Worm (Caenorhabditis elegans): ENCODE results near the gene C50H2.13.

Gene C50H2.13

ce11 chrV:9958231-9958630, 31.9 kb downstream of the C50H2.13 start, which contains the start of gene anmt-3:
Gene anmt-3, minus strand, starts transcription at chrV:9958331.
- TF ChIP-seq zfp-3 (GFP tag; conservative IDR thresholded peaks at IDR 0.05): no peak
- TF ChIP-seq R02D3.7 (tag; optimal IDR thresholded peaks at IDR 0.05): no peak
- no peak for TF ChIP-seq lsy-2 (tag; optimal IDR thresholded peaks at IDR 0.05)
- no peak for TF ChIP-seq ztf-11 (tag; optimal IDR thresholded peaks at IDR 0.05)
- no peak for TF ChIP-seq ZK546.5 (tag; optimal IDR thresholded peaks at IDR 0.05)
- TF ChIP-seq madf-5 (GFP tag; IDR thresholded peaks at IDR 0.05): no peak
- no peak for TF ChIP-seq vab-7 (GFP tag; IDR thresholded peaks at IDR 0.05)
- no peak for TF ChIP-seq nhr-48 (tag; optimal IDR thresholded peaks at IDR 0.05)
- no peak for TF ChIP-seq snpc-4 (tag; optimal IDR thresholded peaks at IDR 0.05)
- no peak for TF ChIP-seq nhr-25 (tag; optimal IDR thresholded peaks at IDR 0.05; ENCODE audit: borderline replicate concordance, insufficient read depth)
- no peak for TF ChIP-seq spr-3 (GFP tag; optimal IDR thresholded peaks at IDR 0.05)
- no peak for TF ChIP-seq mes-2 (tag; optimal IDR thresholded peaks at IDR 0.05; ENCODE audit: poor library complexity, severe bottlenecking)
- TF ChIP-seq fos-1 (tag; optimal IDR thresholded peaks at IDR 0.05): no peak
- TF ChIP-seq dpl-1 (GFP tag; optimal IDR thresholded peaks at IDR 0.05): no peak
- TF ChIP-seq lir-3 (tag; optimal IDR thresholded peaks at IDR 0.05): no peak
- TF ChIP-seq set-16 (GFP tag; IDR thresholded peaks at IDR 0.05): no peak
- no peak for TF ChIP-seq nhr-11 (tag; optimal IDR thresholded peaks at IDR 0.05)
- no peak for TF ChIP-seq Y75B8A.6 (GFP tag; IDR thresholded peaks at IDR 0.05)

- TF ChIP-seq ZK546.5 (tag; optimal IDR thresholded peaks at IDR 0.05) (no peak), ceh-62 (tag; optimal IDR thresholded peaks at IDR 0.05) (no peak), nhr-6 (tag; optimal IDR thresholded peaks at IDR 0.05) (no peak), D1046.2 (GFP tag; IDR thresholded peaks at IDR 0.05) (no peak), nhr-11 (tag; optimal IDR thresholded peaks at IDR 0.05) (peak; percentile 56), daf-16 (GFP tag; optimal IDR thresholded peaks at IDR 0.05) (peak in 1 of 2 experiments; percentile 83), daf-16 (tag; optimal IDR thresholded peaks at IDR 0.05) (no peak), ceh-32 (tag; optimal IDR thresholded peaks at IDR 0.05; ENCODE audit: poor library complexity) (no peak), unc-62 (GFP tag; optimal IDR thresholded peaks at IDR 0.05 in 1 of 2) (peak in 1 of 2 experiments; percentile 76), unc-62 (tag; optimal IDR thresholded peaks at IDR 0.05) (no peak), hlh-11 (tag; optimal IDR thresholded peaks at IDR 0.05) (peak; percentile 58), madf-9 (GFP tag; conservative IDR thresholded peaks at IDR 0.05) (no peak), mdl-1 (tag; optimal IDR thresholded peaks at IDR 0.05) (no peak), aly-2 (tag; optimal IDR thresholded peaks at IDR 0.05) (no peak), aha-1 (tag) (peak; percentile 21)
These were observed 32.3 kb downstream of the C50H2.13 start for ce11 chrV:9958654-9959053.

- no peak for TF ChIP-seq sdz-12 (GFP tag; optimal IDR thresholded peaks at IDR 0.05)
- no peak for TF ChIP-seq mes-2 (tag; optimal IDR thresholded peaks at IDR 0.05; ENCODE audit: poor library complexity, severe bottlenecking)
These were observed 34.0 kb downstream of the C50H2.13 start, which contains the start of gene T07C12.10 for ce11 chrV:9960376-9960775. Gene T07C12.10, minus strand, starts transcription at chrV:9960476.

- TF ChIP-seq mes-2 (tag; optimal IDR thresholded peaks at IDR 0.05; ENCODE audit: poor library complexity, severe bottlenecking) (no peak), fkh-10 (GFP tag; optimal IDR thresholded peaks at IDR 0.05) (no peak), spr-1 (tag; optimal IDR thresholded peaks at IDR 0.05) (no peak), nhr-42 (GFP tag; IDR thresholded peaks at IDR 0.05) (no peak), zip-2 (tag; optimal IDR thresholded peaks at IDR 0.05) (no peak), mdl-1 (tag; optimal IDR thresholded peaks at IDR 0.05) (no peak), nhr-28 (tag; optimal IDR thresholded peaks at IDR 0.05) (no peak), nhr-237 (tag; optimal IDR thresholded peaks at IDR 0.05) (no peak), daf-19 (GFP tag; conservative IDR thresholded peaks at IDR 0.05) (no peak), mep-1 (tag; optimal IDR thresholded peaks at IDR 0.05) (no peak), nhr-48 (tag; optimal IDR thresholded peaks at IDR 0.05) (no peak), dmd-8 (GFP tag; IDR thresholded peaks at IDR 0.05) (no peak)
These were observed 36.1 kb downstream of the C50H2.13 start, which contains the start of gene madf-4 for ce11 chrV:9962394-9962793. Gene madf-4, minus strand, starts transcription at chrV:9962494.

Data from whole organism, L4 larva.